Fruit fly (Drosophila melanogaster) whole organism, prepupa: ENCODE data around the gene CG14024.

ENCODE experiments used
- Blimp-1 ChIP-seq: fragments of 200-800 bp; sonication (Bioruptor generic); optimal IDR thresholded peaks from 3 replicates; lab custom pipeline; 2017; ENCODE audit warnings: missing biosample characterization, missing genetic modification characterization, mild to moderate bottlenecking, moderate library complexity, missing genetic modification reagents
- CG10631 ChIP-seq: fragments of 200-800 bp; sonication (Bioruptor generic); optimal IDR thresholded peaks from 2 replicates; lab custom pipeline; 2016; ENCODE audit warnings: missing biosample characterization, missing genetic modification characterization
- CG10669 ChIP-seq: fragments of 200-800 bp; sonication (Bioruptor generic); optimal IDR thresholded peaks from 3 replicates; lab custom pipeline; 2018; ENCODE audit warnings: missing biosample characterization, mild to moderate bottlenecking, missing genetic modification characterization, moderate library complexity
- CG11294 ChIP-seq: fragments of 200-800 bp; sonication (Bioruptor generic); IDR thresholded peaks from 2 replicates; pipeline ENCODE4 v1.3.6; 2022; ENCODE audit warnings: missing biosample characterization, missing genetic modification characterization
- CG11762 ChIP-seq: fragments of 200-800 bp; sonication (Bioruptor generic); optimal IDR thresholded peaks from 3 replicates; lab custom pipeline; 2016; ENCODE audit warnings: missing biosample characterization, missing genetic modification characterization; ENCODE audit not compliant: insufficient read depth
- CG1621 ChIP-seq: fragments of 200-800 bp; sonication (Bioruptor generic); optimal IDR thresholded peaks from 3 replicates; lab custom pipeline; 2018; ENCODE audit warnings: missing biosample characterization, mild to moderate bottlenecking, missing genetic modification characterization
- CG3032 ChIP-seq: fragments of 200-800 bp; optimal IDR thresholded peaks from 2 replicates; lab custom pipeline; 2019; ENCODE audit warnings: missing biosample characterization, mild to moderate bottlenecking, missing genetic modification characterization, moderate library complexity
- CG31627 ChIP-seq: fragments of 200-800 bp; sonication (Bioruptor generic); optimal IDR thresholded peaks from 3 replicates; lab custom pipeline; 2016; ENCODE audit warnings: missing biosample characterization, missing genetic modification characterization
- CG32006 ChIP-seq: fragments of 200-800 bp; sonication (Bioruptor generic); optimal IDR thresholded peaks from 3 replicates; lab custom pipeline; 2017; ENCODE audit warnings: missing biosample characterization, mild to moderate bottlenecking, missing genetic modification characterization
- CG3919 ChIP-seq: fragments of 200-800 bp; sonication (Bioruptor generic); optimal IDR thresholded peaks from 3 replicates; lab custom pipeline; 2016; ENCODE audit warnings: missing biosample characterization, missing genetic modification characterization
- CG4318 ChIP-seq: fragments of 200-800 bp; sonication (Bioruptor generic); optimal IDR thresholded peaks from 3 replicates; lab custom pipeline; 2017; ENCODE audit warnings: missing biosample characterization, mild to moderate bottlenecking, missing genetic modification characterization
- CG6792 ChIP-seq: fragments of 200-800 bp; sonication (Bioruptor generic); optimal IDR thresholded peaks from 3 replicates; lab custom pipeline; 2016; ENCODE audit warnings: missing biosample characterization, missing genetic modification characterization
- CG6808 ChIP-seq: fragments of 200-800 bp; sonication (Bioruptor generic); optimal IDR thresholded peaks from 3 replicates; lab custom pipeline; 2017; ENCODE audit warnings: missing biosample characterization, missing genetic modification characterization, mild to moderate bottlenecking, moderate library complexity, missing genetic modification reagents
- CG6854 ChIP-seq: fragments of 200-800 bp; sonication (Bioruptor generic); optimal IDR thresholded peaks from 2 replicates; lab custom pipeline; 2017; ENCODE audit warnings: missing biosample characterization, mild to moderate bottlenecking, missing genetic modification characterization
- CG7368 ChIP-seq: fragments of 200-800 bp; sonication (Bioruptor generic); optimal IDR thresholded peaks from 3 replicates; lab custom pipeline; 2016; ENCODE audit warnings: missing biosample characterization, missing genetic modification characterization
- CG8119 ChIP-seq: fragments of 200-800 bp; sonication (Bioruptor generic); IDR thresholded peaks from 3 replicates; pipeline ENCODE4 v1.3.6; 2022; ENCODE audit warnings: missing biosample characterization, missing genetic modification characterization
- CG8319 ChIP-seq: fragments of 200-800 bp; sonication (Bioruptor generic); optimal IDR thresholded peaks from 3 replicates; lab custom pipeline; 2016; ENCODE audit warnings: missing biosample characterization, missing genetic modification characterization
- CG8632 ChIP-seq: fragments of 200-800 bp; sonication (Bioruptor generic); optimal IDR thresholded peaks from 3 replicates; lab custom pipeline; 2016; ENCODE audit warnings: missing biosample characterization, missing genetic modification characterization
- CG9139 ChIP-seq: fragments of 200-800 bp; sonication (Bioruptor generic); optimal IDR thresholded peaks from 3 replicates; lab custom pipeline; 2017; ENCODE audit warnings: missing biosample characterization, mild to moderate bottlenecking, missing genetic modification characterization
- Eip78C ChIP-seq: fragments of 200-800 bp; sonication (Bioruptor generic); peaks from one replicate; lab custom pipeline; 2016; ENCODE audit warnings: missing biosample characterization, missing genetic modification characterization
- Eip93F ChIP-seq: fragments of 200-800 bp; sonication (Bioruptor generic); optimal IDR thresholded peaks from 2 replicates; lab custom pipeline; 2016; ENCODE audit warnings: missing biosample characterization, mild to moderate bottlenecking, missing genetic modification characterization
- Ets21C ChIP-seq: fragments of 200-800 bp; sonication (Bioruptor generic); optimal IDR thresholded peaks from 3 replicates; lab custom pipeline; 2016; ENCODE audit warnings: missing biosample characterization, missing genetic modification characterization
- Gug ChIP-seq: fragments of 200-800 bp; sonication (Bioruptor generic); IDR thresholded peaks from 2 replicates; pipeline ENCODE4 v1.3.6; 2022; ENCODE audit warnings: missing biosample characterization, missing genetic modification characterization
- Hr38 ChIP-seq: sonication (Bioruptor generic); optimal IDR thresholded peaks from 2 replicates; lab custom pipeline; 2016; ENCODE audit warnings: missing biosample characterization, missing genetic modification characterization
- Hr39 ChIP-seq: fragments of 200-800 bp; sonication (Bioruptor generic); optimal IDR thresholded peaks from 2 replicates; lab custom pipeline; 2016; ENCODE audit warnings: missing biosample characterization, missing genetic modification characterization
- Lpt ChIP-seq: fragments of 200-800 bp; sonication (Bioruptor generic); optimal IDR thresholded peaks from 3 replicates; lab custom pipeline; 2016; ENCODE audit warnings: missing biosample characterization, missing genetic modification characterization
- OdsH ChIP-seq: fragments of 200-800 bp; sonication (Bioruptor generic); optimal IDR thresholded peaks from 3 replicates; lab custom pipeline; 2016; ENCODE audit warnings: missing biosample characterization, missing genetic modification characterization
- Smox ChIP-seq: fragments of 200-800 bp; sonication (Bioruptor generic); optimal IDR thresholded peaks from 3 replicates; lab custom pipeline; 2016; ENCODE audit warnings: missing biosample characterization, missing genetic modification characterization
- Sox14 ChIP-seq: fragments of 200-800 bp; sonication (Bioruptor generic); optimal IDR thresholded peaks from 3 replicates; lab custom pipeline; 2016; ENCODE audit warnings: missing biosample characterization, missing genetic modification characterization
- Sox15 ChIP-seq: fragments of 200-800 bp; sonication (Bioruptor generic); optimal IDR thresholded peaks from 3 replicates; lab custom pipeline; 2016; ENCODE audit warnings: missing biosample characterization, missing genetic modification characterization
- achi ChIP-seq: fragments of 200-800 bp; sonication (Bioruptor generic); optimal IDR thresholded peaks from 3 replicates; lab custom pipeline; 2016; ENCODE audit warnings: missing biosample characterization, missing genetic modification characterization
- acj6 ChIP-seq: fragments of 200-800 bp; sonication (Bioruptor generic); optimal IDR thresholded peaks from 3 replicates; lab custom pipeline; 2016; ENCODE audit warnings: missing biosample characterization, missing genetic modification characterization
- cyc ChIP-seq: fragments of 200-800 bp; sonication (Bioruptor generic); optimal IDR thresholded peaks from 3 replicates; lab custom pipeline; 2016; ENCODE audit warnings: missing biosample characterization, missing genetic modification characterization
- dac ChIP-seq: fragments of 200-800 bp; sonication (Bioruptor generic); optimal IDR thresholded peaks from 2 replicates; lab custom pipeline; 2017; ENCODE audit warnings: missing biosample characterization, mild to moderate bottlenecking, missing genetic modification characterization
- dsx ChIP-seq: fragments of 200-800 bp; optimal IDR thresholded peaks from 3 replicates; lab custom pipeline; 2019; ENCODE audit warnings: missing biosample characterization, mild to moderate bottlenecking, missing genetic modification characterization, moderate library complexity; ENCODE audit not compliant: poor library complexity, severe bottlenecking
- fd59A ChIP-seq: fragments of 200-800 bp; sonication (Bioruptor generic); optimal IDR thresholded peaks from 2 replicates; lab custom pipeline; 2017; ENCODE audit warnings: missing biosample characterization, mild to moderate bottlenecking, missing genetic modification characterization, missing genetic modification reagents
- fd85E ChIP-seq: fragments of 200-800 bp; sonication (Bioruptor generic); optimal IDR thresholded peaks from 3 replicates; lab custom pipeline; 2016; ENCODE audit warnings: missing biosample characterization, missing genetic modification characterization
- fkh ChIP-seq: fragments of 200-800 bp; sonication (Bioruptor generic); optimal IDR thresholded peaks from 3 replicates; lab custom pipeline; 2017; ENCODE audit warnings: missing biosample characterization, mild to moderate bottlenecking, missing genetic modification characterization, moderate library complexity
- lz ChIP-seq: fragments of 200-800 bp; sonication (Bioruptor generic); optimal IDR thresholded peaks from 3 replicates; lab custom pipeline; 2016; ENCODE audit warnings: missing biosample characterization, missing genetic modification characterization
- net ChIP-seq: fragments of 200-800 bp; sonication (Bioruptor generic); optimal IDR thresholded peaks from 3 replicates; lab custom pipeline; 2016; ENCODE audit warnings: missing biosample characterization, missing genetic modification characterization
- pdm3 ChIP-seq: fragments of 200-800 bp; sonication (Bioruptor generic); optimal IDR thresholded peaks from 3 replicates; lab custom pipeline; 2016; ENCODE audit warnings: missing biosample characterization, missing genetic modification characterization
- salr ChIP-seq, 2 experiments: fragments of 200-800 bp; sonication (Bioruptor generic); optimal IDR thresholded peaks; 3 replicates each; lab custom pipeline; 2016 to 2018; ENCODE audit warnings: missing biosample characterization in 2 of 2, missing genetic modification characterization in 2 of 2, mild to moderate bottlenecking in 1 of 2
- spab ChIP-seq: fragments of 200-800 bp; sonication (Bioruptor generic); optimal IDR thresholded peaks from 2 replicates; lab custom pipeline; 2017; ENCODE audit warnings: missing biosample characterization, mild to moderate bottlenecking, missing genetic modification characterization, missing genetic modification reagents
- ss ChIP-seq, 2 experiments: fragments of 200-800 bp; sonication (Bioruptor generic); optimal IDR thresholded peaks; 2 replicates in 1 of 2; 3 replicates in 1 of 2; lab custom pipeline; 2017 to 2018; ENCODE audit warnings: mild to moderate bottlenecking in 2 of 2, missing biosample characterization in 2 of 2, missing genetic modification characterization in 2 of 2, moderate library complexity in 1 of 2
- topi ChIP-seq: fragments of 200-800 bp; sonication (Bioruptor generic); optimal IDR thresholded peaks from 3 replicates; lab custom pipeline; 2016; ENCODE audit warnings: missing biosample characterization, missing genetic modification characterization
- vri ChIP-seq: fragments of 200-800 bp; sonication (Bioruptor generic); optimal IDR thresholded peaks from 3 replicates; lab custom pipeline; 2016; ENCODE audit warnings: missing biosample characterization, mild to moderate bottlenecking, missing genetic modification characterization

CG14024 gene

dm6 chr2L:5295245-5295572 is 19.5 kb downstream of the CG14024 start (continued):
- TF ChIP-seq cyc (GFP tag; lab: Kevin White, UChicago) (no peak), Hr39 (no peak), CG8119 (GFP tag; lab: Robert Waterston, UW) (no peak), CG4318 (no peak), CG6792 (GFP tag; lab: Kevin White, UChicago) (no peak), Eip78C (GFP tag; lab: Kevin White, UChicago) (peak; percentile 19), net (GFP tag; lab: Kevin White, UChicago) (no peak), Smox (GFP tag; lab: Kevin White, UChicago) (no peak), CG11294 (GFP tag; lab: Robert Waterston, UW) (no peak), fkh (GFP tag; lab: Kevin White, UChicago) (peak; percentile 31), CG7368 (GFP tag; lab: Kevin White, UChicago) (peak; percentile 13), Eip93F (GFP tag; lab: Kevin White, UChicago) (peak; percentile 16), Hr38 (GFP tag; lab: Kevin White, UChicago) (no peak), CG10631 (GFP tag; lab: Kevin White, UChicago) (no peak), Ets21C (GFP tag; lab: Kevin White, UChicago) (no peak), Blimp-1 (GFP tag; lab: Kevin White, UChicago) (no peak), CG31627 (GFP tag; lab: Kevin White, UChicago) (no peak)

- TF ChIP-seq CG1621 (tag; lab: Kevin White, UChicago) (no peak), salr (GFP tag; optimal IDR thresholded peaks at IDR 0.05; lab: Kevin White, UChicago) (peak in 1 of 2 experiments; percentile 11), CG9139 (GFP tag; lab: Kevin White, UChicago) (no peak), CG4318 (no peak), fd85E (GFP tag; lab: Kevin White, UChicago) (no peak), Hr38 (GFP tag; lab: Kevin White, UChicago) (no peak), Blimp-1 (GFP tag; lab: Kevin White, UChicago) (peak; percentile 96), Gug (GFP tag; lab: Robert Waterston, UW) (no peak), cyc (GFP tag; lab: Kevin White, UChicago) (no peak), vri (GFP tag; lab: Kevin White, UChicago) (no peak), spab (no peak), achi (GFP tag; lab: Kevin White, UChicago) (peak; percentile 17), CG11762 (no peak), CG11294 (GFP tag; lab: Robert Waterston, UW) (no peak), fd59A (no peak), topi (no peak), lz (GFP tag; lab: Kevin White, UChicago) (no peak), Eip93F (GFP tag; lab: Kevin White, UChicago) (peak; percentile 41), ss (GFP tag; optimal IDR thresholded peaks at IDR 0.05; lab: Kevin White, UChicago) (peak; percentile 53 to 72), Smox (GFP tag; lab: Kevin White, UChicago) (peak; percentile 17), net (GFP tag; lab: Kevin White, UChicago) (no peak), CG10631 (GFP tag; lab: Kevin White, UChicago) (no peak), CG8119 (GFP tag; lab: Robert Waterston, UW) (no peak), dsx (GFP tag; lab: Kevin White, UChicago) (peak; percentile 73), Sox15 (no peak), CG6854 (peak; percentile 55), CG10669 (peak; percentile 37), fkh (GFP tag; lab: Kevin White, UChicago) (no peak), CG8632 (GFP tag; lab: Kevin White, UChicago) (no peak), dac (no peak), CG6808 (peak; percentile 41), CG3919 (peak; percentile 34), pdm3 (no peak), CG3032 (peak; percentile 4), OdsH (no peak), CG32006 (GFP tag; lab: Kevin White, UChicago) (no peak), Lpt (GFP tag; lab: Kevin White, UChicago) (peak; percentile 66), Sox14 (GFP tag; lab: Kevin White, UChicago) (peak; percentile 99), Eip78C (GFP tag; lab: Kevin White, UChicago) (peak; percentile 81), acj6 (GFP tag; lab: Kevin White, UChicago) (no peak), CG8319 (GFP tag; lab: Kevin White, UChicago) (peak; percentile 17)
These were observed 20.1 kb downstream of the CG14024 start for dm6 chr2L:5294392-5295244.
